Worm (Caenorhabditis elegans) whole organism, young adult: ENCODE results near the gene pmp-5.

Experiments used
- F57A8.1 ChIP-seq: fragments of 200-800 bp; sonication (Bioruptor generic); optimal IDR thresholded peaks from 2 replicates; lab custom pipeline; 2018; ENCODE audit warnings: mild to moderate bottlenecking, missing genetic modification characterization, moderate library complexity, missing compliant biosample characterization
- Y95B8A.8 ChIP-seq: fragments of 200-800 bp; sonication (Bioruptor generic); IDR thresholded peaks from 2 replicates; pipeline ENCODE4 v1.3.6; 2022; ENCODE audit warnings: missing genetic modification reagents, missing genetic modification characterization, missing compliant biosample characterization
- die-1 ChIP-seq: sonication (generic microtip); optimal IDR thresholded peaks from 2 replicates; lab custom pipeline; 2016; ENCODE audit warnings: missing genotype, mild to moderate bottlenecking, missing genetic modification characterization, missing compliant biosample characterization
- egl-18 ChIP-seq: fragments of 200-800 bp; sonication (Bioruptor generic); IDR thresholded peaks from 2 replicates; pipeline ENCODE4 v1.3.6; 2022; ENCODE audit warnings: missing genetic modification reagents, missing genetic modification characterization, missing compliant biosample characterization
- hrde-1 ChIP-seq: sonication (generic microtip); optimal IDR thresholded peaks from 2 replicates; lab custom pipeline; 2016; ENCODE audit warnings: missing genetic modification characterization, mild to moderate bottlenecking, missing compliant biosample characterization, moderate library complexity, missing genotype, missing genetic modification reagents, borderline replicate concordance
- nfya-1 ChIP-seq: sonication (generic microtip); optimal IDR thresholded peaks from 2 replicates; lab custom pipeline; 2017; ENCODE audit warnings: antibody characterized with exemption, missing compliant biosample characterization, missing genetic modification characterization, borderline replicate concordance; ENCODE audit not compliant: insufficient read depth
- sdz-38 ChIP-seq: sonication (generic microtip); optimal IDR thresholded peaks from 2 replicates; lab custom pipeline; 2016; ENCODE audit warnings: missing genotype, missing genetic modification characterization, missing compliant biosample characterization
- snpc-4 ChIP-seq, 5 experiments: fragments of 150-350 bp in 1 of 5; sonication (generic microtip) in 4 of 5; optimal IDR thresholded peaks; 2 replicates each; lab custom pipeline; 2014 to 2018; ENCODE audit warnings: missing genetic modification characterization in 5 of 5, missing biosample characterization in 3 of 5, antibody characterized with exemption in 2 of 5, mild to moderate bottlenecking in 2 of 5, missing compliant biosample characterization in 2 of 5, missing genotype in 2 of 5, moderate library complexity in 2 of 5, missing genetic modification reagents in 1 of 5
- unc-130 ChIP-seq: sonication (generic microtip); optimal IDR thresholded peaks from 2 replicates; lab custom pipeline; 2016; ENCODE audit warnings: missing genetic modification reagents, missing genetic modification characterization, missing compliant biosample characterization

ce11 chrV:6699021-6699420 lies 33.4 kb upstream of the pmp-5 start:
- no peak for TF ChIP-seq unc-130 (GFP tag; lab: Kevin White, UChicago)
- TF ChIP-seq sdz-38 (tag; lab: Kevin White, UChicago): no peak
- TF ChIP-seq egl-18 (GFP tag; lab: Robert Waterston, UW): no peak
- no peak for TF ChIP-seq nfya-1 (tag; lab: Kevin White, UChicago)
- TF ChIP-seq die-1 (tag; lab: Kevin White, UChicago): no peak
- no peak for TF ChIP-seq snpc-4 (GFP tag; optimal IDR thresholded peaks at IDR 0.05; lab: Kevin White, UChicago)
- no peak for TF ChIP-seq snpc-4 (tag; optimal IDR thresholded peaks at IDR 0.05; lab: Kevin White, UChicago)
- TF ChIP-seq F57A8.1: no peak
- TF ChIP-seq hrde-1 (tag; lab: Kevin White, UChicago): no peak
- no peak for TF ChIP-seq Y95B8A.8 (GFP tag; lab: Robert Waterston, UW)
